Worm (Caenorhabditis elegans) whole organism, L4/young adult: ENCODE results near the gene K09C8.7.

ENCODE experiments used
- W03F9.2 ChIP-seq: fragments of 150-350 bp; optimal IDR thresholded peaks from 2 replicates; lab custom pipeline; 2014; ENCODE audit warnings: missing biosample characterization, missing genetic modification characterization
- him-1 ChIP-seq: sonication (generic microtip); optimal IDR thresholded peaks from 2 replicates; lab custom pipeline; 2016; ENCODE audit warnings: missing genotype, missing genetic modification reagents, missing genetic modification characterization, missing compliant biosample characterization

DNA sequence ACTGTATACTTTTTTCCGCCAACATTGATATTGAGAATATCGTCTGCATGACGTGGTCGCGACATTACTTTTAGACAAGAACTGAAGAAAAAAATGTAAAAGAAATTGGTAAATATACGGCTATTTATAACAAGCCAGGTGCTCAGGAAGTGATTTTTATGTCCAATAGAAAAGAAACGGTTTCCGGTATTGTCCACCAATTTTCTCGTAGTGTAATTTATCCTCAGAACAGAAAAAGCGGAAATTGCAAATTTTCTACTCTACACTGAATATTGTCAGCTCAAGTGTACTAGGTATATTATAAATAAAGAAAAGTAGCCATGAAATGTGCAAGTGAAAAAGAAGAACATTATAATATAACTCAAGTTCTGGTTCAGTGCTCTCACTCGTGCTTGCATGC is 48.0 kb upstream of the K09C8.7 start, which contains the start of gene F59F3.6:
- TF ChIP-seq him-1 (tag; lab: Kevin White, UChicago), result no peak
- no peak for TF ChIP-seq W03F9.2 (tag; lab: Kevin White, UChicago)
